Fruit fly (Drosophila melanogaster) whole organism, pupa: ENCODE results near the gene CG46308.

Experiments used
- CG10348 ChIP-seq: fragments of 200-800 bp; sonication (Bioruptor generic); IDR thresholded peaks from 2 replicates; pipeline ENCODE4 v1.3.6; 2022; ENCODE audit warnings: missing biosample characterization, missing genetic modification characterization
- CG12605 ChIP-seq: fragments of 200-800 bp; sonication (Bioruptor generic); IDR thresholded peaks from 2 replicates; pipeline ENCODE4 v1.3.6; 2022; ENCODE audit warnings: missing biosample characterization, missing genetic modification characterization
- CG13204 ChIP-seq: fragments of 200-800 bp; sonication (Bioruptor generic); optimal IDR thresholded peaks from 2 replicates; lab custom pipeline; 2018; ENCODE audit warnings: missing biosample characterization, mild to moderate bottlenecking, missing genetic modification characterization, moderate library complexity
- CG14655 ChIP-seq: fragments of 200-800 bp; sonication (Bioruptor generic); optimal IDR thresholded peaks from 3 replicates; lab custom pipeline; 2017; ENCODE audit warnings: mild to moderate bottlenecking, missing biosample characterization, missing genetic modification reagents, missing genetic modification characterization
- CG15710 ChIP-seq: fragments of 200-800 bp; sonication (Bioruptor generic); optimal IDR thresholded peaks from 2 replicates; lab custom pipeline; 2018; ENCODE audit warnings: missing biosample characterization, mild to moderate bottlenecking, missing genetic modification characterization, moderate library complexity
- CG17806 ChIP-seq: fragments of 200-800 bp; sonication (Bioruptor generic); optimal IDR thresholded peaks from 2 replicates; lab custom pipeline; 2018; ENCODE audit warnings: missing biosample characterization, mild to moderate bottlenecking, missing genetic modification characterization, moderate library complexity
- CG32121 ChIP-seq: fragments of 200-800 bp; sonication (Bioruptor generic); IDR thresholded peaks from 2 replicates; pipeline ENCODE4 v1.3.6; 2022; ENCODE audit warnings: missing biosample characterization, missing genetic modification characterization
- CG34367 ChIP-seq: fragments of 200-800 bp; sonication (Bioruptor generic); optimal IDR thresholded peaks from 2 replicates; lab custom pipeline; 2018; ENCODE audit warnings: missing biosample characterization, mild to moderate bottlenecking, missing genetic modification characterization
- CG4496 ChIP-seq: fragments of 200-800 bp; sonication (Bioruptor generic); IDR thresholded peaks from 3 replicates; pipeline ENCODE4 v1.3.6; 2022; ENCODE audit warnings: missing biosample characterization, missing genetic modification characterization
- CG8159 ChIP-seq: fragments of 200-800 bp; sonication (Bioruptor generic); optimal IDR thresholded peaks from 3 replicates; lab custom pipeline; 2018; ENCODE audit warnings: missing biosample characterization, mild to moderate bottlenecking, missing genetic modification characterization, moderate library complexity
- CG8301 ChIP-seq: fragments of 200-800 bp; sonication (Bioruptor generic); optimal IDR thresholded peaks from 2 replicates; lab custom pipeline; 2018; ENCODE audit warnings: missing biosample characterization, mild to moderate bottlenecking, missing genetic modification characterization
- CG9948 ChIP-seq: fragments of 200-800 bp; sonication (Bioruptor generic); optimal IDR thresholded peaks from 2 replicates; lab custom pipeline; 2018; ENCODE audit warnings: missing biosample characterization, mild to moderate bottlenecking, missing genetic modification characterization, moderate library complexity
- D1 ChIP-seq: fragments of 200-800 bp; sonication (Bioruptor generic); optimal IDR thresholded peaks from 2 replicates; lab custom pipeline; 2018; ENCODE audit warnings: missing biosample characterization, mild to moderate bottlenecking, missing genetic modification characterization, moderate library complexity
- EcR ChIP-seq: fragments of 200-800 bp; sonication (Bioruptor generic); optimal IDR thresholded peaks from 3 replicates; lab custom pipeline; 2019; ENCODE audit warnings: missing biosample characterization, missing genetic modification characterization, mild to moderate bottlenecking, moderate library complexity, missing genetic modification reagents
- Ets98B ChIP-seq: fragments of 200-800 bp; sonication (Bioruptor generic); IDR thresholded peaks from 2 replicates; pipeline ENCODE4 v1.3.6; 2022; ENCODE audit warnings: missing biosample characterization, missing genetic modification characterization
- Pif1A ChIP-seq: fragments of 200-800 bp; sonication (Bioruptor generic); optimal IDR thresholded peaks from 3 replicates; lab custom pipeline; 2016; ENCODE audit warnings: missing biosample characterization, missing genetic modification characterization
- Pif1B ChIP-seq: fragments of 200-800 bp; sonication (Bioruptor generic); optimal IDR thresholded peaks from 3 replicates; lab custom pipeline; 2016; ENCODE audit warnings: missing biosample characterization, missing genetic modification characterization
- Snoo ChIP-seq: fragments of 200-800 bp; sonication (Bioruptor generic); optimal IDR thresholded peaks from 3 replicates; lab custom pipeline; 2017; ENCODE audit warnings: missing biosample characterization, mild to moderate bottlenecking, missing genetic modification characterization, inconsistent platforms
- fd96Ca ChIP-seq: fragments of 200-800 bp; sonication (Bioruptor generic); IDR thresholded peaks from 3 replicates; pipeline ENCODE4 v1.3.6; 2022; ENCODE audit warnings: missing biosample characterization, missing genetic modification characterization
- gl ChIP-seq: fragments of 200-800 bp; sonication (Bioruptor generic); optimal IDR thresholded peaks from 2 replicates; lab custom pipeline; 2018; ENCODE audit warnings: missing biosample characterization, mild to moderate bottlenecking, missing genetic modification characterization
- rn ChIP-seq: fragments of 200-800 bp; sonication (Bioruptor generic); IDR thresholded peaks from 2 replicates; pipeline ENCODE4 v1.3.6; 2022; ENCODE audit warnings: missing biosample characterization, missing genetic modification characterization

Gene CG46308

DNA sequence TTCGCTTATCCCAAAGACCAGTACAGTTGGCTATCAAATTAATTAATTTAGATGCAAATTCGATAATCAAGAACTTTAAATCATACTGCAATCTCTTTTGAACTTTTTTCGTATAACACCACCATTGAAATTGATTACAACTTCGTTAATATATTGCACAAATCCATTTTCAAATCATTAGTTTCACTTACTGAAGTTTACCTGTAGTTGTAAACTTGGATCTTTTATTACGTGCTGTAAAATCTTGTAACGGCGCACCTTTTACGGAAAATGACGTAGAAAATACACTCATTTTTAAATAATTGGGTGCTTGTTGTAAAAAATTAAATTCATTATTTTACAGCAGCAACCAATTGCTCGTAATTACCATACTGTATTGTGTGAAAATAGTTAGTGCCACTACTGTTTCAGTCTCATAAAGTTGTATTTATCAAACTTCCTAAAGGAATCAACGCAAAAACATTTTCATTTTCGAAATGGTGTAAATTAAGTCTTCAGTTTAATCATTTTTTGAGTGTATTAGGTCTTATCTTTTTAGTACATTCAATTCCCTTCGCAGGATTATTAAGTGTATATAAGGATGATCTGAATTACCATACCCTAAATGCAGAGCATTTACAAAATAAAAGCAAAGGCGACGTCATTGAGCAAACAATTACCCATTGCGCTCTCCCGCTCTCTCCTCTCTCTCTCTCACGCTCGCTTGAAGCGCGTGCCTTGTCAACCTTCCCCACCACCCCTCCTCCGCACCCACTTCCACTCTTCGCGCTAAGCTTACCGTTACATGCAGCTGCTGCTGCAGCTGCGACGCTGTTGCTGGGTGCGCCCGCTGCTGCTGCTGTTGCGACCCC is 50.8 kb downstream of the CG46308 start:
- TF ChIP-seq CG15710 (peak; percentile 25), CG10348 (GFP tag; lab: Robert Waterston, UW) (no peak), CG32121 (GFP tag; lab: Robert Waterston, UW) (peak; percentile 39; the same call in 1 of the 2 replicates), CG13204 (GFP tag; lab: Kevin White, UChicago) (no peak), Pif1A (peak; percentile 20), Snoo (no peak), gl (no peak), CG12605 (GFP tag; lab: Robert Waterston, UW) (peak; percentile 48; the same call in 1 of the 2 replicates), CG4496 (peak; percentile 63), fd96Ca (peak; percentile 8; the same call in 1 of the 3 replicates), CG8159 (peak; percentile 24), CG14655 (GFP tag; lab: Kevin White, UChicago) (peak; percentile 27), CG17806 (tag; lab: Kevin White, UChicago) (no peak), CG8301 (tag; lab: Kevin White, UChicago) (no peak), Ets98B (peak; percentile 55), D1 (peak; percentile 14), CG34367 (tag; lab: Kevin White, UChicago) (peak; percentile 8), Pif1B (GFP tag; lab: Kevin White, UChicago) (peak; percentile 1)

DNA sequence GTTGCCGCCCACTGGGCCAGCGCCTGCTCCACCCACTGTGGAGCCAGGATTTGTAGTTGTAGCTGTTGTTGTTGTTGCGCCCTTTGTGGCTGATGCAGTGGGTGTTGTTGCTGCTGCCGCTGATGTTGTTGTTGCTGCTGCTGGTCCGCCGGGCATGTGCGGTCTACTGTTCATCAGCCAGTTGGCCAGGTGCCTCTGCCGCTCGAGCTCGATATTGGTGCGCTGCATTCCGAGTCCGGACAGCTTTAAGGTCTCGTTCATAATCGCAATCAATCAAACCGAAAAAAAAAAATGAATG is 51.4 kb downstream of the CG46308 start:
- TF ChIP-seq gl (no peak), CG9948 (tag; lab: Kevin White, UChicago) (no peak), EcR (no peak), CG13204 (GFP tag; lab: Kevin White, UChicago) (peak; percentile 97), CG15710 (no peak), CG12605 (GFP tag; lab: Robert Waterston, UW) (no peak)

DNA sequence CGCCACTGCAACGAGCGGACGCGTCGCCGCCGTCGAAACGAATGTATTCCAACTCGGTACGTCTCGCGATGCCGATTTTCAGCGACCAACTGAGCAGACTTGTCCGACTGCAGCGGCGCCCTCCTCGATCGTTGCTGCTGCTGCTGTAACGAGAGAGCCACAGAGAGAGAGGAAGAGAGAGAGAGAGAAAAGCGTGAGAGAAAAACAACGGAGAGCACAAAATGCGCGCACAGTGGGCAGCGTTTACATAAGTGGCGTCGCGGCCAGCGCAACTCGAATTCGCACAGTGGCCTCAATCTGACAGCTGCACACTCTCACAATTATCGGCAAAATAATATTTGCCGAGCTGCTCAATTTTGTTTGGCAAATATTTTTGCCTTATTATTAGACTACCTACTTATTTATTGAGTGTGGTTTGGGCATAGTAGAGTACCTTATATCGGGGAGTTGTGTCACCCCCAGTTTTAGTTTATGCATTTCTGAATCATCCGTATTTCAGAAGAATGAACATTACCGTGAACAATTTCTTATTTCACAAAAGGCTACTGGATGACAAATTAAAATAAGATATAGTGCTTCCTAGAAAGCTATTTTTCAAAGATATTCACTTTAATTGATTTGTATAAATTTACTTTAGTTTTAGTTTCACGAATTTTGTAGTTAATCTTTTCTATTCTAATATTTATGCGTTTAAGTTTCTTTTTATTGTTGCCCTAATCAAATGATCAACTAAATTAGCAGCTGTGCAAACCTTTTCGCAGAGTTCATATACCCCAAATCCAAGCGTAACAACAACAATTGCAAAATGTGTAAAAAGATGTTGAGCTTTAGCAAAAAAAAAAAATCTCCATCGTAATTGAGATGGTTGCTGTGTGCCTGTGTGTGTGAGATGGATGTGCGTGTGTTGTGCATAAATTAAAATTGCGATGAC is 52.0 kb downstream of the CG46308 start:
- TF ChIP-seq D1 (peak; percentile 25), Ets98B (peak; percentile 79), CG34367 (tag; lab: Kevin White, UChicago) (no peak), CG8159 (peak; percentile 51), fd96Ca (peak; percentile 68; the same call in 2 of the 3 replicates), Snoo (no peak), gl (peak; percentile 20), Pif1B (GFP tag; lab: Kevin White, UChicago) (peak; percentile 50), CG4496 (peak; percentile 62), CG15710 (peak; percentile 37), CG8301 (tag; lab: Kevin White, UChicago) (peak; percentile 42), EcR (no peak), CG10348 (GFP tag; lab: Robert Waterston, UW) (no peak), CG12605 (GFP tag; lab: Robert Waterston, UW) (peak; percentile 77), Pif1A (peak; percentile 19), CG17806 (tag; lab: Kevin White, UChicago) (peak; percentile 29), CG14655 (GFP tag; lab: Kevin White, UChicago) (peak; percentile 70), CG32121 (GFP tag; lab: Robert Waterston, UW) (no peak; the same call in 1 of the 2 replicates), CG9948 (tag; lab: Kevin White, UChicago) (peak; percentile 15), rn (GFP tag; lab: Robert Waterston, UW) (no peak), CG13204 (GFP tag; lab: Kevin White, UChicago) (peak; percentile 85)

DNA sequence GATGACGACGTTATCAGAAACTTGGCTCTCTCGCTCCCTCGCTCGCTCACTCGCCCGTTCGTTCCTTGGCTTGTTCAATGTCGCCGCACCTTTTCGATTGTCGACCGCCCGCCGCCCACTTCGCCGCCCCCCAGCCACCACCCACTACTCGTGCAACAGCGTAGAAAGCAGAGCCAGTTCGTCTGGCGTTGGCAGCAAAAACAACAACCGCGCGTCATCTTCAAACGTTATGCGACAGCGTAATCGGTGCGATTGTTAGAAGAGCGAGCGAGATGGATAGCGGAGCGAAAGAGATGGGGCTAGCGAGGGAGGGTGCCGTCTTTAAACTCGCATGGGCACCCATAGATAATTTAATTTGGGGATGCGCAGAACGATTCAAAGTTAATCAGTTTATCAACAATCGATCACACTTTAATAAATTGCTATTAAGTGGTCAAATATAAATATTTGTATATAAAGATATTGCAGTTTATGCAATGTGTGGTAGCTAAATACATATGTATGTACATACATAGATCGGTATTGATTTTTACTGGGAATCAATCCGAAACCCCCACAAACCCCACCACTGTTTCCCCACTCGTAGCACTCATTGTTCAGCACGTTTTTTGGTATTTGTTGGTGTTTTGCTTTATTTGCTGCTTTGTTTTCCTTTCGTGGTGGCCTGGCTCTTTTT is 52.8 kb downstream of the CG46308 start:
- TF ChIP-seq fd96Ca (peak; percentile 52; the same call in 2 of the 3 replicates), CG12605 (GFP tag; lab: Robert Waterston, UW) (0 out of 2 replicates have a peak, but pooled peaks have one; percentile 13), CG32121 (GFP tag; lab: Robert Waterston, UW) (peak; percentile 38), Ets98B (peak; percentile 7), EcR (peak; percentile 86), CG4496 (peak; percentile 2; the same call in 1 of the 3 replicates), CG14655 (GFP tag; lab: Kevin White, UChicago) (peak; percentile 18), Pif1B (GFP tag; lab: Kevin White, UChicago) (no peak), CG8159 (no peak), CG10348 (GFP tag; lab: Robert Waterston, UW) (peak; percentile 53; the same call in 1 of the 2 replicates), gl (no peak), CG13204 (GFP tag; lab: Kevin White, UChicago) (peak; percentile 83), Snoo (peak; percentile 78), CG34367 (tag; lab: Kevin White, UChicago) (no peak), Pif1A (no peak), CG17806 (tag; lab: Kevin White, UChicago) (no peak), D1 (no peak), CG8301 (tag; lab: Kevin White, UChicago) (peak; percentile 16), rn (GFP tag; lab: Robert Waterston, UW) (no peak), CG9948 (tag; lab: Kevin White, UChicago) (no peak), CG15710 (peak; percentile 39)
